Fruit fly (Drosophila melanogaster) Kc167 (cell line): ENCODE results near the gene Nfs1.

ENCODE experiments used
- Myc ChIP-seq: fragments of >200 bp; optimal IDR thresholded peaks from 2 replicates; lab custom pipeline; 2017; ENCODE audit warnings: missing external identifiers
- Sin3A ChIP-seq: fragments of >200 bp; optimal IDR thresholded peaks from 2 replicates; lab custom pipeline; 2018; ENCODE audit warnings: missing external identifiers
- h ChIP-seq: fragments of >200 bp; optimal IDR thresholded peaks from 3 replicates; lab custom pipeline; 2018; ENCODE audit warnings: missing external identifiers

dm6 chr2L:12033890-12034289 is 34.4 kb downstream of the Nfs1 start, which contains the start of gene CG18788:
- no peak for TF ChIP-seq Sin3A (lab: Kevin White, UChicago)
- no peak for TF ChIP-seq h
- TF ChIP-seq Myc (lab: Kevin White, UChicago): no peak
